Fruit fly (Drosophila melanogaster) whole organism, embryonic: ENCODE measurements around the gene Pcyt1.

Experiments
- Antp ChIP-seq: fragments of 200-800 bp; sonication (Bioruptor generic); optimal IDR thresholded peaks from 3 replicates; lab custom pipeline; 2016; ENCODE audit warnings: missing biosample characterization, missing genetic modification characterization
- BtbVII ChIP-seq: fragments of 200-800 bp; sonication (Bioruptor generic); optimal IDR thresholded peaks from 3 replicates; lab custom pipeline; 2017; ENCODE audit warnings: missing biosample characterization, mild to moderate bottlenecking, missing genetic modification characterization
- CG10366 ChIP-seq: fragments of 200-800 bp; sonication (Bioruptor generic); IDR thresholded peaks from 2 replicates; pipeline ENCODE4 v1.3.6; 2022; ENCODE audit warnings: missing biosample characterization, missing genetic modification characterization
- CG12155 ChIP-seq: fragments of 200-800 bp; sonication (Bioruptor generic); optimal IDR thresholded peaks from 3 replicates; lab custom pipeline; 2016; ENCODE audit warnings: missing biosample characterization, missing genetic modification characterization
- CG12299 ChIP-seq: fragments of 200-800 bp; sonication (Bioruptor generic); optimal IDR thresholded peaks from 2 replicates; lab custom pipeline; 2018; ENCODE audit warnings: missing biosample characterization, mild to moderate bottlenecking, missing genetic modification characterization
- CG12942 ChIP-seq: fragments of 200-800 bp; sonication (Bioruptor generic); optimal IDR thresholded peaks from 3 replicates; lab custom pipeline; 2016; ENCODE audit warnings: missing biosample characterization, missing genetic modification characterization
- CG14050 ChIP-seq: fragments of 200-800 bp; sonication (Bioruptor generic); IDR thresholded peaks from 3 replicates; pipeline ENCODE4 v1.3.6; 2022; ENCODE audit warnings: missing biosample characterization, missing genetic modification characterization
- CG15269 ChIP-seq: fragments of 200-800 bp; sonication (Bioruptor generic); optimal IDR thresholded peaks from 2 replicates; lab custom pipeline; 2018; ENCODE audit warnings: missing biosample characterization, mild to moderate bottlenecking, missing genetic modification characterization, moderate library complexity
- CG15479 ChIP-seq: fragments of 200-800 bp; sonication (Bioruptor generic); optimal IDR thresholded peaks from 3 replicates; lab custom pipeline; 2019; ENCODE audit warnings: missing biosample characterization, mild to moderate bottlenecking, missing genetic modification characterization, moderate library complexity
- CG17568 ChIP-seq: fragments of 200-800 bp; sonication (Bioruptor generic); optimal IDR thresholded peaks from 2 replicates; lab custom pipeline; 2018; ENCODE audit warnings: missing biosample characterization, mild to moderate bottlenecking, missing genetic modification characterization, moderate library complexity
- CG2116 ChIP-seq: fragments of 200-800 bp; sonication (Bioruptor generic); optimal IDR thresholded peaks from 3 replicates; lab custom pipeline; 2018; ENCODE audit warnings: missing biosample characterization, mild to moderate bottlenecking, missing genetic modification characterization
- CG2678 ChIP-seq: fragments of 200-800 bp; sonication (Bioruptor generic); optimal IDR thresholded peaks from 3 replicates; lab custom pipeline; 2019; ENCODE audit warnings: missing biosample characterization, mild to moderate bottlenecking, missing genetic modification characterization, moderate library complexity
- CG3065 ChIP-seq: fragments of 200-800 bp; sonication (Bioruptor generic); optimal IDR thresholded peaks from 2 replicates; lab custom pipeline; 2016; ENCODE audit warnings: missing biosample characterization, missing genetic modification characterization
- CG3281 ChIP-seq: fragments of 200-800 bp; sonication (Bioruptor generic); optimal IDR thresholded peaks from 3 replicates; lab custom pipeline; 2017; ENCODE audit warnings: missing biosample characterization, mild to moderate bottlenecking, missing genetic modification characterization
- CG6175 ChIP-seq: fragments of 200-800 bp; sonication (Bioruptor generic); IDR thresholded peaks from 3 replicates; pipeline ENCODE4 v1.3.6; 2022; ENCODE audit warnings: missing biosample characterization, missing genetic modification characterization
- CG6854 ChIP-seq: fragments of 200-800 bp; sonication (Bioruptor generic); optimal IDR thresholded peaks from 3 replicates; lab custom pipeline; 2017; ENCODE audit warnings: missing biosample characterization, mild to moderate bottlenecking, missing genetic modification characterization
- CG7786 ChIP-seq: fragments of 200-800 bp; sonication (Bioruptor generic); optimal IDR thresholded peaks from 2 replicates; lab custom pipeline; 2016; ENCODE audit warnings: missing biosample characterization, missing genetic modification characterization
- CG7963 ChIP-seq: fragments of 200-800 bp; sonication (Bioruptor generic); IDR thresholded peaks from 3 replicates; pipeline ENCODE4 v1.3.6; 2022; ENCODE audit warnings: missing biosample characterization, missing genetic modification characterization; ENCODE audit not compliant: partially characterized antibody
- CG8281 ChIP-seq: fragments of 200-800 bp; sonication (Bioruptor generic); optimal IDR thresholded peaks from 2 replicates; lab custom pipeline; 2018; ENCODE audit warnings: missing biosample characterization, mild to moderate bottlenecking, missing genetic modification characterization, moderate library complexity
- CG9609 ChIP-seq: fragments of 200-800 bp; sonication (Bioruptor generic); optimal IDR thresholded peaks from 3 replicates; lab custom pipeline; 2016; ENCODE audit warnings: missing biosample characterization, missing genetic modification characterization
- E2f1 ChIP-seq: fragments of 200-800 bp; sonication (Bioruptor generic); IDR thresholded peaks from 2 replicates; pipeline ENCODE4 v1.3.6; 2022; ENCODE audit warnings: missing biosample characterization, missing genetic modification characterization
- H2.0 ChIP-seq: fragments of 200-800 bp; sonication (Bioruptor generic); IDR thresholded peaks from 2 replicates; pipeline ENCODE4 v1.3.6; 2022; ENCODE audit warnings: missing biosample characterization, missing genetic modification characterization
- HLHmδ ChIP-seq: fragments of 200-800 bp; sonication (Bioruptor generic); optimal IDR thresholded peaks from 2 replicates; lab custom pipeline; 2018; ENCODE audit warnings: missing biosample characterization, mild to moderate bottlenecking, missing genetic modification characterization, moderate library complexity
- Hey ChIP-seq: fragments of 200-800 bp; sonication (Bioruptor generic); optimal IDR thresholded peaks from 3 replicates; lab custom pipeline; 2018; ENCODE audit warnings: missing biosample characterization, mild to moderate bottlenecking, missing genetic modification characterization
- Lhr ChIP-seq: fragments of 200-800 bp; sonication (Bioruptor generic); optimal IDR thresholded peaks from 3 replicates; lab custom pipeline; 2017; ENCODE audit warnings: mild to moderate bottlenecking, missing biosample characterization, missing genetic modification reagents, missing genetic modification characterization
- Max ChIP-seq: fragments of 200-800 bp; sonication (Bioruptor generic); optimal IDR thresholded peaks from 2 replicates; lab custom pipeline; 2016; ENCODE audit warnings: missing biosample characterization, mild to moderate bottlenecking, missing genetic modification characterization
- Mrtf ChIP-seq: fragments of 200-800 bp; sonication (Bioruptor generic); IDR thresholded peaks from 3 replicates; pipeline ENCODE4 v1.3.6; 2022; ENCODE audit warnings: missing biosample characterization, missing genetic modification characterization
- Nf-YB ChIP-seq: fragments of 200-800 bp; sonication (Bioruptor generic); optimal IDR thresholded peaks from 3 replicates; lab custom pipeline; 2019; ENCODE audit warnings: missing biosample characterization, mild to moderate bottlenecking, missing genetic modification characterization, moderate library complexity
- PHDP ChIP-seq: fragments of 200-800 bp; sonication (Bioruptor generic); optimal IDR thresholded peaks from 3 replicates; lab custom pipeline; 2018; ENCODE audit warnings: missing biosample characterization, mild to moderate bottlenecking, missing genetic modification characterization, moderate library complexity
- Sox100B ChIP-seq: fragments of 200-800 bp; sonication (Bioruptor generic); optimal IDR thresholded peaks from 3 replicates; lab custom pipeline; 2018; ENCODE audit warnings: missing biosample characterization, mild to moderate bottlenecking, missing genetic modification characterization
- Spps ChIP-seq: fragments of 200-800 bp; sonication (Bioruptor generic); optimal IDR thresholded peaks from 2 replicates; lab custom pipeline; 2018; ENCODE audit warnings: missing biosample characterization, mild to moderate bottlenecking, missing genetic modification characterization
- Tbp ChIP-seq: fragments of >200 bp; optimal IDR thresholded peaks from 2 replicates; lab custom pipeline; 2018; ENCODE audit warnings: missing biosample characterization, missing genetic modification characterization
- Usf ChIP-seq: fragments of 200-800 bp; sonication (Bioruptor generic); optimal IDR thresholded peaks from 2 replicates; lab custom pipeline; 2017; ENCODE audit warnings: missing genotype, missing biosample characterization, missing genetic modification characterization
- aop ChIP-seq: fragments of 200-800 bp; sonication (Bioruptor generic); IDR thresholded peaks from 2 replicates; pipeline ENCODE4 v1.3.6; 2022; ENCODE audit warnings: missing biosample characterization, missing genetic modification characterization
- ap ChIP-seq: fragments of 200-800 bp; sonication (Bioruptor generic); IDR thresholded peaks from 2 replicates; pipeline ENCODE4 v1.3.6; 2022; ENCODE audit warnings: missing biosample characterization, missing genetic modification characterization
- cad ChIP-seq: fragments of >200 bp; optimal IDR thresholded peaks from 2 replicates; lab custom pipeline; 2017; ENCODE audit warnings: missing biosample characterization, missing genetic modification characterization
- caup ChIP-seq: fragments of 200-800 bp; sonication (Bioruptor generic); optimal IDR thresholded peaks from 3 replicates; lab custom pipeline; 2017; ENCODE audit warnings: missing biosample characterization, mild to moderate bottlenecking, missing genetic modification characterization, moderate library complexity; ENCODE audit not compliant: severe bottlenecking
- dpn ChIP-seq, 2 experiments: fragments of 200-800 bp; sonication (Bioruptor generic); optimal IDR thresholded peaks; 3 replicates each; lab custom pipeline; 2016; ENCODE audit warnings: missing biosample characterization in 2 of 2, missing genetic modification characterization in 2 of 2
- esg ChIP-seq: fragments of 200-800 bp; sonication (Bioruptor generic); conservative IDR thresholded peaks from 2 replicates; pipeline ENCODE4 v1.3.6; 2022; ENCODE audit warnings: missing biosample characterization, missing genetic modification characterization
- fd102C ChIP-seq: fragments of 200-800 bp; sonication (Bioruptor generic); optimal IDR thresholded peaks from 2 replicates; lab custom pipeline; 2018; ENCODE audit warnings: missing biosample characterization, mild to moderate bottlenecking, missing genetic modification characterization, moderate library complexity
- fd96Cb ChIP-seq: fragments of 200-800 bp; sonication (Bioruptor generic); optimal IDR thresholded peaks from 2 replicates; lab custom pipeline; 2018; ENCODE audit warnings: missing biosample characterization, mild to moderate bottlenecking, missing genetic modification characterization, moderate library complexity
- gce ChIP-seq: fragments of 200-800 bp; sonication (Bioruptor generic); IDR thresholded peaks from 3 replicates; pipeline ENCODE4 v1.3.6; 2022; ENCODE audit warnings: missing biosample characterization, missing genetic modification characterization
- grau ChIP-seq: fragments of 200-800 bp; optimal IDR thresholded peaks from 3 replicates; lab custom pipeline; 2019; ENCODE audit warnings: missing biosample characterization, mild to moderate bottlenecking, missing genetic modification characterization, moderate library complexity
- gsb-n ChIP-seq: fragments of 200-800 bp; sonication (Bioruptor generic); optimal IDR thresholded peaks from 3 replicates; lab custom pipeline; 2018; ENCODE audit warnings: missing biosample characterization, mild to moderate bottlenecking, missing genetic modification characterization
- nmo ChIP-seq: fragments of 200-800 bp; sonication (Bioruptor generic); optimal IDR thresholded peaks from 2 replicates; lab custom pipeline; 2018; ENCODE audit warnings: missing biosample characterization, mild to moderate bottlenecking, missing genetic modification characterization, moderate library complexity
- sisA ChIP-seq: fragments of 200-800 bp; sonication (Bioruptor generic); IDR thresholded peaks from 2 replicates; pipeline ENCODE4 v1.3.6; 2022; ENCODE audit warnings: missing biosample characterization, missing genetic modification characterization
- wor ChIP-seq: fragments of 200-800 bp; sonication (Bioruptor generic); IDR thresholded peaks from 2 replicates; pipeline ENCODE4 v1.3.6; 2022; ENCODE audit warnings: missing biosample characterization, missing genetic modification characterization
- yki ChIP-seq: fragments of >200 bp; optimal IDR thresholded peaks from 3 replicates; lab custom pipeline; 2018
- zfh1 ChIP-seq: fragments of 200-800 bp; sonication (Bioruptor generic); IDR thresholded peaks from 3 replicates; pipeline ENCODE4 v1.3.6; 2022; ENCODE audit warnings: missing biosample characterization, missing genetic modification characterization
- zfh2 ChIP-seq: fragments of 200-800 bp; sonication (Bioruptor generic); optimal IDR thresholded peaks from 2 replicates; lab custom pipeline; 2016; ENCODE audit warnings: missing biosample characterization, missing genetic modification characterization

The Pcyt1 gene

dm6 chr3L:1579169-1579853, 33.4 kb downstream of the Pcyt1 start (continued):
- TF ChIP-seq zfh1 (GFP tag; lab: Robert Waterston, UW) (peak; percentile 28), dpn (GFP tag; optimal IDR thresholded peaks at IDR 0.05; lab: Kevin White, UChicago) (peak; percentile 50 to 54), CG3281 (GFP tag; lab: Kevin White, UChicago) (peak; percentile 52), Tbp (GFP tag; lab: Kevin White, UChicago) (no peak), CG3065 (GFP tag; lab: Kevin White, UChicago) (peak; percentile 29), CG12942 (peak; percentile 43), sisA (GFP tag; lab: Robert Waterston, UW) (peak; percentile 64), ap (GFP tag; lab: Robert Waterston, UW) (0 out of 2 replicates have a peak, but pooled peaks have one; percentile 24), CG15269 (peak; percentile 55), CG2116 (GFP tag; lab: Kevin White, UChicago) (peak; percentile 58), caup (GFP tag; lab: Kevin White, UChicago) (peak; percentile 28), CG12299 (tag; lab: Kevin White, UChicago) (peak; percentile 51), CG6175 (GFP tag; lab: Robert Waterston, UW) (no peak), nmo (GFP tag; lab: Kevin White, UChicago) (peak; percentile 63), gsb-n (tag; lab: Kevin White, UChicago) (peak; percentile 76), Sox100B (GFP tag; lab: Kevin White, UChicago) (peak; percentile 81), CG6854 (peak; percentile 6), CG9609 (GFP tag; lab: Kevin White, UChicago) (peak; percentile 16), CG15479 (GFP tag; lab: Kevin White, UChicago) (peak; percentile 80), grau (tag; lab: Kevin White, UChicago) (peak; percentile 95), Usf (peak; percentile 41), wor (GFP tag; lab: Robert Waterston, UW) (peak; percentile 44), cad (no peak), CG17568 (GFP tag; lab: Kevin White, UChicago) (peak; percentile 73), E2f1 (GFP tag; lab: Robert Waterston, UW) (0 out of 2 replicates have a peak, but pooled peaks have one; percentile 48), CG7963 (GFP tag; lab: Robert Waterston, UW) (no peak), Nf-YB (peak; percentile 41), CG14050 (GFP tag; lab: Robert Waterston, UW) (peak; percentile 17; the same call in 1 of the 3 replicates), Spps (peak; percentile 71), CG12155 (peak; percentile 14), CG2678 (tag; lab: Kevin White, UChicago) (peak; percentile 80), PHDP (tag; lab: Kevin White, UChicago) (peak; percentile 64), Mrtf (no peak), aop (GFP tag; lab: Robert Waterston, UW) (no peak), Max (GFP tag; lab: Kevin White, UChicago) (no peak), CG10366 (GFP tag; lab: Robert Waterston, UW) (peak; percentile 19), CG8281 (peak; percentile 66), zfh2 (GFP tag; lab: Kevin White, UChicago) (no peak), H2.0 (GFP tag; lab: Robert Waterston, UW) (peak; percentile 52), CG7786 (GFP tag; lab: Kevin White, UChicago) (peak; percentile 46), yki (lab: Kevin White, UChicago) (no peak), gce (GFP tag; lab: Robert Waterston, UW) (no peak; the same call in 2 of the 3 replicates), fd102C (GFP tag; lab: Kevin White, UChicago) (peak; percentile 92), esg (GFP tag; lab: Robert Waterston, UW) (no peak; the same call in 1 of the 2 replicates), Antp (GFP tag; lab: Kevin White, UChicago) (peak; percentile 68), BtbVII (GFP tag; lab: Kevin White, UChicago) (peak; percentile 53), fd96Cb (tag; lab: Kevin White, UChicago) (peak; percentile 44), HLHmδ (GFP tag; lab: Kevin White, UChicago) (peak; percentile 95), Hey (tag; lab: Kevin White, UChicago) (peak; percentile 29), Lhr (GFP tag; lab: Kevin White, UChicago) (peak; percentile 77)
